Fruit fly (Drosophila melanogaster) whole organism, embryonic: Measurements from ENCODE around the gene Parg.
A peak's percentile ranks its signal among the peaks of the same experiment; 100 is the strongest.

Source experiments
- Atf3 ChIP-seq: fragments of 200-800 bp; sonication (Bioruptor generic); optimal IDR thresholded peaks from 3 replicates; lab custom pipeline; 2016; ENCODE audit warnings: missing biosample characterization, missing genetic modification characterization
- CG10543 ChIP-seq: fragments of 200-800 bp; sonication (Bioruptor generic); optimal IDR thresholded peaks from 3 replicates; lab custom pipeline; 2017; ENCODE audit warnings: missing biosample characterization, mild to moderate bottlenecking, missing genetic modification characterization, moderate library complexity
- CG11723 ChIP-seq: fragments of 200-800 bp; sonication (Bioruptor generic); optimal IDR thresholded peaks from 2 replicates; lab custom pipeline; 2017; ENCODE audit warnings: missing biosample characterization, mild to moderate bottlenecking, missing genetic modification characterization
- CG12769 ChIP-seq: fragments of 200-800 bp; sonication (Bioruptor generic); optimal IDR thresholded peaks from 2 replicates; lab custom pipeline; 2019; ENCODE audit warnings: missing biosample characterization, mild to moderate bottlenecking, missing genetic modification characterization, moderate library complexity
- CG13296 ChIP-seq: fragments of 200-800 bp; sonication (Bioruptor generic); optimal IDR thresholded peaks from 3 replicates; lab custom pipeline; 2018; ENCODE audit warnings: missing biosample characterization, mild to moderate bottlenecking, missing genetic modification characterization
- CG15479 ChIP-seq: fragments of 200-800 bp; sonication (Bioruptor generic); optimal IDR thresholded peaks from 3 replicates; lab custom pipeline; 2019; ENCODE audit warnings: missing biosample characterization, mild to moderate bottlenecking, missing genetic modification characterization, moderate library complexity
- CG17359 ChIP-seq: fragments of 200-800 bp; sonication (Bioruptor generic); optimal IDR thresholded peaks from 3 replicates; lab custom pipeline; 2018; ENCODE audit warnings: missing biosample characterization, mild to moderate bottlenecking, missing genetic modification characterization, moderate library complexity
- CG17829 ChIP-seq: fragments of 200-800 bp; optimal IDR thresholded peaks from 2 replicates; lab custom pipeline; 2019; ENCODE audit warnings: missing biosample characterization, mild to moderate bottlenecking, missing genetic modification characterization, moderate library complexity
- CG2202 ChIP-seq: fragments of 200-800 bp; sonication (Bioruptor generic); optimal IDR thresholded peaks from 2 replicates; lab custom pipeline; 2018; ENCODE audit warnings: missing biosample characterization, mild to moderate bottlenecking, missing genetic modification characterization
- CG6765 ChIP-seq: fragments of 200-800 bp; sonication (Bioruptor generic); optimal IDR thresholded peaks from 3 replicates; lab custom pipeline; 2017; ENCODE audit warnings: missing biosample characterization, mild to moderate bottlenecking, missing genetic modification characterization
- CG7786 ChIP-seq: fragments of 200-800 bp; sonication (Bioruptor generic); optimal IDR thresholded peaks from 2 replicates; lab custom pipeline; 2016; ENCODE audit warnings: missing biosample characterization, missing genetic modification characterization
- CG8359 ChIP-seq: fragments of 200-800 bp; sonication (Bioruptor generic); optimal IDR thresholded peaks from 2 replicates; lab custom pipeline; 2017; ENCODE audit warnings: missing biosample characterization, mild to moderate bottlenecking, missing genetic modification characterization, borderline replicate concordance
- CG9817 ChIP-seq: fragments of 200-800 bp; sonication (Bioruptor generic); optimal IDR thresholded peaks from 2 replicates; lab custom pipeline; 2018; ENCODE audit warnings: missing biosample characterization, mild to moderate bottlenecking, missing genetic modification characterization, moderate library complexity
- Camta ChIP-seq: fragments of 200-800 bp; sonication (Bioruptor generic); optimal IDR thresholded peaks from 2 replicates; lab custom pipeline; 2016; ENCODE audit warnings: missing biosample characterization, missing genetic modification characterization
- CrebB ChIP-seq: fragments of 200-800 bp; sonication (Bioruptor generic); optimal IDR thresholded peaks from 3 replicates; lab custom pipeline; 2018; ENCODE audit warnings: missing biosample characterization, mild to moderate bottlenecking, missing genetic modification characterization
- Dfd ChIP-seq, 2 experiments: fragments of >200 bp; optimal IDR thresholded peaks; 2 replicates each; lab custom pipeline; 2017; ENCODE audit warnings: missing biosample characterization in 2 of 2, missing genetic modification characterization in 2 of 2
- HmgD ChIP-seq: fragments of 200-800 bp; sonication (Bioruptor generic); optimal IDR thresholded peaks from 3 replicates; lab custom pipeline; 2016; ENCODE audit warnings: missing biosample characterization, missing genetic modification characterization
- Hr39 ChIP-seq: fragments of >200 bp; optimal IDR thresholded peaks from 2 replicates; lab custom pipeline; 2017
- Hsf ChIP-seq: fragments of 200-800 bp; sonication (Bioruptor generic); optimal IDR thresholded peaks from 3 replicates; lab custom pipeline; 2016; ENCODE audit warnings: missing biosample characterization, missing genetic modification characterization
- Lhr ChIP-seq: fragments of 200-800 bp; sonication (Bioruptor generic); optimal IDR thresholded peaks from 3 replicates; lab custom pipeline; 2017; ENCODE audit warnings: mild to moderate bottlenecking, missing biosample characterization, missing genetic modification reagents, missing genetic modification characterization
- Lim3 ChIP-seq: fragments of 200-800 bp; sonication (Bioruptor generic); IDR thresholded peaks from 2 replicates; pipeline ENCODE4 v1.3.6; 2022; ENCODE audit warnings: missing biosample characterization, missing genetic modification characterization
- Mes4 ChIP-seq: fragments of 200-800 bp; sonication (Bioruptor generic); optimal IDR thresholded peaks from 2 replicates; lab custom pipeline; 2016; ENCODE audit warnings: missing biosample characterization, missing genetic modification characterization
- NFAT ChIP-seq: fragments of 200-800 bp; sonication (Bioruptor generic); IDR thresholded peaks from 2 replicates; pipeline ENCODE4 v1.3.6; 2022; ENCODE audit warnings: missing biosample characterization, missing genetic modification characterization
- Nf-YA ChIP-seq: fragments of 200-800 bp; sonication (Bioruptor generic); IDR thresholded peaks from 2 replicates; pipeline ENCODE4 v1.3.6; 2022; ENCODE audit warnings: missing biosample characterization, missing genetic modification characterization
- Pdp1 ChIP-seq, 2 experiments: fragments of 200-800 bp; sonication (Bioruptor generic); optimal IDR thresholded peaks; 3 replicates each; lab custom pipeline; 2016; ENCODE audit warnings: missing biosample characterization in 2 of 2, missing genetic modification characterization in 2 of 2, mild to moderate bottlenecking in 1 of 2, moderate library complexity in 1 of 2
- Ssrp ChIP-seq: fragments of 200-800 bp; sonication (Bioruptor generic); optimal IDR thresholded peaks from 2 replicates; lab custom pipeline; 2018; ENCODE audit warnings: missing biosample characterization, mild to moderate bottlenecking, missing genetic modification characterization, moderate library complexity
- Vsx1 ChIP-seq: fragments of 200-800 bp; sonication (Bioruptor generic); optimal IDR thresholded peaks from 2 replicates; lab custom pipeline; 2017; ENCODE audit warnings: missing biosample characterization, mild to moderate bottlenecking, missing genetic modification characterization, missing genetic modification reagents
- YL-1 ChIP-seq: fragments of 200-800 bp; sonication (Bioruptor generic); optimal IDR thresholded peaks from 3 replicates; lab custom pipeline; 2017; ENCODE audit warnings: missing biosample characterization, mild to moderate bottlenecking, missing genetic modification characterization
- al ChIP-seq: fragments of 200-800 bp; sonication (Bioruptor generic); IDR thresholded peaks from 2 replicates; pipeline ENCODE4 v1.3.6; 2022; ENCODE audit warnings: missing biosample characterization, missing genetic modification characterization
- amos ChIP-seq: fragments of 200-800 bp; sonication (Bioruptor generic); IDR thresholded peaks from 2 replicates; pipeline ENCODE4 v1.3.6; 2022; ENCODE audit warnings: missing biosample characterization, missing genetic modification characterization; ENCODE audit not compliant: partially characterized antibody
- ap ChIP-seq: fragments of 200-800 bp; sonication (Bioruptor generic); IDR thresholded peaks from 2 replicates; pipeline ENCODE4 v1.3.6; 2022; ENCODE audit warnings: missing biosample characterization, missing genetic modification characterization
- ase ChIP-seq: fragments of 200-800 bp; sonication (Bioruptor generic); IDR thresholded peaks from 3 replicates; pipeline ENCODE4 v1.3.6; 2022; ENCODE audit warnings: missing biosample characterization, missing genetic modification characterization
- bbx ChIP-seq: fragments of 200-800 bp; sonication (Bioruptor generic); IDR thresholded peaks from 2 replicates; pipeline ENCODE4 v1.3.6; 2022; ENCODE audit warnings: missing biosample characterization, missing genetic modification characterization; ENCODE audit not compliant: partially characterized antibody
- dmrt11E ChIP-seq: fragments of 200-800 bp; sonication (Bioruptor generic); optimal IDR thresholded peaks from 3 replicates; lab custom pipeline; 2018; ENCODE audit warnings: missing biosample characterization, mild to moderate bottlenecking, missing genetic modification characterization, moderate library complexity
- ftz-f1 ChIP-seq: fragments of 200-800 bp; sonication (Bioruptor generic); optimal IDR thresholded peaks from 2 replicates; lab custom pipeline; 2016; ENCODE audit warnings: missing biosample characterization, missing genetic modification characterization
- gcm ChIP-seq: fragments of 200-800 bp; sonication (Bioruptor generic); optimal IDR thresholded peaks from 2 replicates; lab custom pipeline; 2019; ENCODE audit warnings: missing biosample characterization, mild to moderate bottlenecking, missing genetic modification characterization, moderate library complexity
- hb ChIP-seq: fragments of 200-800 bp; sonication (Bioruptor generic); IDR thresholded peaks from 3 replicates; pipeline ENCODE4 v1.3.6; 2022; ENCODE audit warnings: missing biosample characterization, missing genetic modification characterization; ENCODE audit not compliant: partially characterized antibody
- hbn ChIP-seq: fragments of 200-800 bp; sonication (Bioruptor generic); IDR thresholded peaks from 2 replicates; pipeline ENCODE4 v1.3.6; 2022; ENCODE audit warnings: missing biosample characterization, missing genetic modification characterization; ENCODE audit not compliant: partially characterized antibody
- klu ChIP-seq: fragments of 200-800 bp; sonication (Bioruptor generic); IDR thresholded peaks from 2 replicates; pipeline ENCODE4 v1.3.6; 2022; ENCODE audit warnings: missing biosample characterization, missing genetic modification characterization
- phol ChIP-seq: fragments of 200-800 bp; sonication (Bioruptor generic); optimal IDR thresholded peaks from 3 replicates; lab custom pipeline; 2018; ENCODE audit warnings: missing biosample characterization, mild to moderate bottlenecking, missing genetic modification characterization, moderate library complexity
- pros ChIP-seq: fragments of 200-800 bp; sonication (Bioruptor generic); optimal IDR thresholded peaks from 3 replicates; lab custom pipeline; 2019; ENCODE audit warnings: missing biosample characterization, mild to moderate bottlenecking, missing genetic modification characterization, moderate library complexity
- repo ChIP-seq: fragments of 200-800 bp; sonication (Bioruptor generic); optimal IDR thresholded peaks from 2 replicates; lab custom pipeline; 2016; ENCODE audit warnings: missing biosample characterization, missing genetic modification characterization
- so ChIP-seq: fragments of 200-800 bp; sonication (Bioruptor generic); IDR thresholded peaks from 3 replicates; pipeline ENCODE4 v1.3.6; 2022; ENCODE audit warnings: missing biosample characterization, missing genetic modification characterization
- twi ChIP-seq: fragments of 200-800 bp; optimal IDR thresholded peaks from 2 replicates; lab custom pipeline; 2019; ENCODE audit warnings: missing biosample characterization, mild to moderate bottlenecking, missing genetic modification characterization, moderate library complexity
- unpg ChIP-seq: fragments of 200-800 bp; sonication (Bioruptor generic); optimal IDR thresholded peaks from 3 replicates; lab custom pipeline; 2018; ENCODE audit warnings: missing biosample characterization, mild to moderate bottlenecking, missing genetic modification characterization, moderate library complexity
- vnd ChIP-seq: fragments of 200-800 bp; sonication (Bioruptor generic); IDR thresholded peaks from 3 replicates; pipeline ENCODE4 v1.3.6; 2022; ENCODE audit warnings: missing biosample characterization, missing genetic modification characterization; ENCODE audit not compliant: partially characterized antibody
- wdn ChIP-seq: fragments of 200-800 bp; sonication (Bioruptor generic); IDR thresholded peaks from 2 replicates; pipeline ENCODE4 v1.3.6; 2022; ENCODE audit warnings: missing biosample characterization, missing genetic modification characterization
- z ChIP-seq: fragments of 200-800 bp; sonication (Bioruptor generic); IDR thresholded peaks from 3 replicates; pipeline ENCODE4 v1.3.6; 2022; ENCODE audit warnings: missing biosample characterization, missing genetic modification characterization
- zen2 ChIP-seq: fragments of 200-800 bp; sonication (Bioruptor generic); IDR thresholded peaks from 3 replicates; pipeline ENCODE4 v1.3.6; 2022; ENCODE audit warnings: missing biosample characterization, missing genetic modification characterization; ENCODE audit not compliant: partially characterized antibody
- zfh1 ChIP-seq: fragments of 200-800 bp; sonication (Bioruptor generic); IDR thresholded peaks from 3 replicates; pipeline ENCODE4 v1.3.6; 2022; ENCODE audit warnings: missing biosample characterization, missing genetic modification characterization

Parg gene

DNA sequence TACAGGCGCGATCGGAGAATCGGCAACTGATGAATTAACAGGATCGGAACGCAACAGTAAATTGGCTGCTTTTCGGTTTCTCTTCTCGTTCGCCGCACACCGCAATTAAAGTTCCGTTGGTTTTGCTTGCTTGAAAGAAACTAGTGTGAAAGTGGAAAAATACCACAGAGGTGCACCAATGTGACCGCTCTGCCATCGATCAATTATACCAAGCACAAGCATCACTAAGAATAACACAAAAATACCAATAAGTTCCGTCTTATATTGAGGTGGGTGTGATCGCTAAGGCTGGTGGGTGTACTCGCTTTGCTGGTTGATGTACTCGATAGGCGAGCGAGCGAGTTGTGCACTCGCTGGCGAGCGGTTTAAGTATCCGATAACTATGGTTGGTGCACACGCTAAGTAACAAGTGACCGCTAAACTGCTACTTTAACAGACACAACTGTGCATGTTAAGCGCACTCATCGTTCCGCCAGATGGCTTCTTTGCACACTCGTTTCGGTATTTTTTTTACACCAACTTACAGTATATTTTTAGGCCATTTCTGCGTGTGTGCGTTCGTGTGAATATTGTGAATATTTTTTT, 48.3 kb upstream of the Parg start, which contains the start of the genes Rala and Tlk (continued):
- no peak for TF ChIP-seq CG6765 (GFP tag; lab: Kevin White, UChicago)
- no peak for TF ChIP-seq ase (GFP tag; lab: Robert Waterston, UW)
- no peak for TF ChIP-seq CG17359 (tag; lab: Kevin White, UChicago)
- no peak for TF ChIP-seq repo (GFP tag; lab: Kevin White, UChicago)
- TF ChIP-seq wdn (GFP tag; lab: Robert Waterston, UW): no peak
- TF ChIP-seq CG15479 (GFP tag; lab: Kevin White, UChicago): no peak
- no peak for TF ChIP-seq CG8359 (GFP tag; lab: Kevin White, UChicago)
- no peak for TF ChIP-seq twi (tag; lab: Kevin White, UChicago)
- no peak for TF ChIP-seq z (GFP tag; lab: Robert Waterston, UW)
- TF ChIP-seq CG12769 (tag; lab: Kevin White, UChicago): peak; percentile 28
- no peak for TF ChIP-seq Dfd (GFP tag; optimal IDR thresholded peaks at IDR 0.05; lab: Kevin White, UChicago)
- TF ChIP-seq zen2: no peak
- peak; percentile 14 for TF ChIP-seq Hsf
- no peak for TF ChIP-seq CG7786 (GFP tag; lab: Kevin White, UChicago)
- peak; percentile 29; the same call in 1 of the 3 replicates for TF ChIP-seq so (GFP tag; lab: Robert Waterston, UW)
- TF ChIP-seq ap: no peak
- no peak for TF ChIP-seq Atf3 (GFP tag; lab: Kevin White, UChicago)
- TF ChIP-seq HmgD: peak; percentile 70
- peak; percentile 6 for TF ChIP-seq ftz-f1 (GFP tag; lab: Kevin White, UChicago)
- no peak for TF ChIP-seq YL-1
- no peak for TF ChIP-seq hbn (GFP tag; lab: Robert Waterston, UW)
- no peak for TF ChIP-seq CG9817 (tag; lab: Kevin White, UChicago)
- TF ChIP-seq Vsx1 (GFP tag; lab: Kevin White, UChicago): peak; percentile 10
- TF ChIP-seq CG10543 (GFP tag; lab: Kevin White, UChicago): no peak
- peak; percentile 46 for TF ChIP-seq CG17829 (tag; lab: Kevin White, UChicago)
- no peak for TF ChIP-seq Ssrp (tag; lab: Kevin White, UChicago)
- no peak for TF ChIP-seq pros
- TF ChIP-seq gcm: no peak
- TF ChIP-seq vnd (GFP tag; lab: Robert Waterston, UW): no peak
- no peak for TF ChIP-seq Hr39
- peak; percentile 99 for TF ChIP-seq Lhr
- no peak for TF ChIP-seq Mes4 (GFP tag; lab: Kevin White, UChicago)
- no peak for TF ChIP-seq al (GFP tag; lab: Robert Waterston, UW)
- TF ChIP-seq phol: peak; percentile 45
- no peak for TF ChIP-seq hb (GFP tag; lab: Robert Waterston, UW)
- TF ChIP-seq dmrt11E: no peak
- peak; percentile 4 for TF ChIP-seq CG2202 (tag; lab: Kevin White, UChicago)
- TF ChIP-seq zfh1: 0 out of 3 replicates have a peak, but pooled peaks have one; percentile 26
- TF ChIP-seq bbx (GFP tag; lab: Robert Waterston, UW): peak; percentile 51
- no peak for TF ChIP-seq klu (GFP tag; lab: Robert Waterston, UW)
- no peak for TF ChIP-seq CG13296 (GFP tag; lab: Kevin White, UChicago)
- no peak for TF ChIP-seq Camta
- TF ChIP-seq amos (GFP tag; lab: Robert Waterston, UW): peak; percentile 62; the same call in 1 of the 2 replicates
- TF ChIP-seq CrebB: peak; percentile 65
- no peak for TF ChIP-seq Lim3 (GFP tag; lab: Robert Waterston, UW)
- no peak for TF ChIP-seq Nf-YA (GFP tag; lab: Robert Waterston, UW)
- no peak for TF ChIP-seq unpg
- peak; percentile 71; the same call in 1 of the 2 replicates for TF ChIP-seq NFAT (GFP tag; lab: Robert Waterston, UW)
- no peak for TF ChIP-seq CG11723 (GFP tag; lab: Kevin White, UChicago)
- TF ChIP-seq Pdp1 (GFP tag; optimal IDR thresholded peaks at IDR 0.05; lab: Kevin White, UChicago): peak in 1 of 2 experiments; percentile 64
